Fruit fly (Drosophila melanogaster): ENCODE results near the gene Syt1.

dm6 chr2L:2737561-2737960, 62.2 kb downstream of the Syt1 start:
- TF ChIP-seq Dif (GFP tag; optimal IDR thresholded peaks at IDR 0.05; ENCODE audit: partially characterized antibody) (no peak), Hnf4 (GFP tag; optimal IDR thresholded peaks at IDR 0.05) (no peak), CrebA (GFP tag; optimal IDR thresholded peaks at IDR 0.05; ENCODE audit: borderline replicate concordance) (no peak), lola (GFP tag; optimal IDR thresholded peaks at IDR 0.05) (no peak), Abd-B (GFP tag; optimal IDR thresholded peaks at IDR 0.05) (no peak), psq (GFP tag; optimal IDR thresholded peaks at IDR 0.05) (no peak), pan (optimal IDR thresholded peaks at IDR 0.05) (no peak), Sp1 (GFP tag; optimal IDR thresholded peaks at IDR 0.05) (no peak), usp (GFP tag; optimal IDR thresholded peaks at IDR 0.05) (no peak), OdsH (GFP tag; optimal IDR thresholded peaks at IDR 0.05) (no peak)

Measured in whole organism, wandering third instar larva.